Worm (Caenorhabditis elegans): ENCODE measurements around the gene del-6.

ce11 chrV:10589774-10590528 is 17.2 kb downstream of the del-6 start, which contains the start of gene ttr-23:
- no peak for TF ChIP-seq elt-2 (tag; optimal IDR thresholded peaks at IDR 0.05)
- TF ChIP-seq ama-1 (optimal IDR thresholded peaks at IDR 0.05): no peak
- TF ChIP-seq pag-3 (tag; optimal IDR thresholded peaks at IDR 0.05; ENCODE audit: borderline replicate concordance): no peak
- no peak for TF ChIP-seq rnt-1 (tag; optimal IDR thresholded peaks at IDR 0.05)
- TF ChIP-seq sox-4 (tag; optimal IDR thresholded peaks at IDR 0.05): no peak
- no peak for TF ChIP-seq ceh-2 (tag; optimal IDR thresholded peaks at IDR 0.05)
- no peak for TF ChIP-seq ceh-9 (tag; optimal IDR thresholded peaks at IDR 0.05)
- no peak for TF ChIP-seq che-1 (tag; optimal IDR thresholded peaks at IDR 0.05)
- TF ChIP-seq eyg-1 (tag; optimal IDR thresholded peaks at IDR 0.05): no peak
- TF ChIP-seq ets-4 (tag; optimal IDR thresholded peaks at IDR 0.05): no peak
- no peak for TF ChIP-seq pqm-1 (tag; optimal IDR thresholded peaks at IDR 0.05)
- TF ChIP-seq madf-2 (tag; optimal IDR thresholded peaks at IDR 0.05): no peak

Measured in whole organism, late embryonic.